Fruit fly (Drosophila melanogaster): ENCODE results near the gene CG34107.

- TF ChIP-seq usp (GFP tag; optimal IDR thresholded peaks at IDR 0.05) = no peak
- no peak for TF ChIP-seq psq (optimal IDR thresholded peaks at IDR 0.05)
- TF ChIP-seq Dll (optimal IDR thresholded peaks at IDR 0.05) = no peak
- no peak for TF ChIP-seq pan (optimal IDR thresholded peaks at IDR 0.05)
- no peak for TF ChIP-seq CG8478 (optimal IDR thresholded peaks at IDR 0.05)
Observed at dm6 chr3R:10226132-10227023, 1.7 kb downstream of the CG34107 start.
